Worm (Caenorhabditis elegans) whole organism, L4 larva: ENCODE measurements around the gene T27E7.9.

Experiments used
- Y75B8A.6 ChIP-seq: fragments of 200-800 bp; sonication (Bioruptor generic); IDR thresholded peaks from 2 replicates; pipeline ENCODE4 v1.3.6; 2022; ENCODE audit warnings: missing genetic modification reagents, missing genetic modification characterization, missing compliant biosample characterization
- ceh-82 ChIP-seq: sonication (generic microtip); optimal IDR thresholded peaks from 2 replicates; lab custom pipeline; 2017; ENCODE audit warnings: missing biosample characterization, missing genetic modification characterization
- dve-1 ChIP-seq: sonication (generic microtip); optimal IDR thresholded peaks from 2 replicates; lab custom pipeline; 2017; ENCODE audit warnings: antibody characterized with exemption, mild to moderate bottlenecking, missing genetic modification characterization, missing compliant biosample characterization; ENCODE audit not compliant: insufficient read depth
- fkh-10 ChIP-seq: fragments of 150-350 bp; optimal IDR thresholded peaks from 2 replicates; lab custom pipeline; 2014; ENCODE audit warnings: missing biosample characterization, missing genetic modification reagents, missing genetic modification characterization
- gei-8 ChIP-seq: fragments of 200-800 bp; sonication (Bioruptor generic); optimal IDR thresholded peaks from 2 replicates; lab custom pipeline; 2018; ENCODE audit warnings: mild to moderate bottlenecking, missing genetic modification characterization, missing compliant biosample characterization
- nhr-6 ChIP-seq: fragments of 150-350 bp; optimal IDR thresholded peaks from 2 replicates; lab custom pipeline; 2014; ENCODE audit warnings: missing biosample characterization, missing genetic modification characterization
- snpc-4 ChIP-seq: fragments of 150-350 bp; optimal IDR thresholded peaks from 2 replicates; lab custom pipeline; 2014; ENCODE audit warnings: missing biosample characterization, missing genetic modification characterization
- unc-62 ChIP-seq, 3 experiments: fragments of 150-350 bp in 1 of 3; sonication (generic microtip); optimal IDR thresholded peaks in 2 of 3; peaks in 1 of 3; 1 replicate in 1 of 3; 2 replicates in 2 of 3; lab custom pipeline; 2014 to 2017; ENCODE audit warnings: missing biosample characterization in 3 of 3, missing genetic modification characterization in 3 of 3, missing genetic modification reagents in 3 of 3, missing genotype in 1 of 3
- ztf-7 ChIP-seq: fragments of 150-350 bp; optimal IDR thresholded peaks from 2 replicates; lab custom pipeline; 2014; ENCODE audit warnings: missing biosample characterization, missing genetic modification characterization

DNA sequence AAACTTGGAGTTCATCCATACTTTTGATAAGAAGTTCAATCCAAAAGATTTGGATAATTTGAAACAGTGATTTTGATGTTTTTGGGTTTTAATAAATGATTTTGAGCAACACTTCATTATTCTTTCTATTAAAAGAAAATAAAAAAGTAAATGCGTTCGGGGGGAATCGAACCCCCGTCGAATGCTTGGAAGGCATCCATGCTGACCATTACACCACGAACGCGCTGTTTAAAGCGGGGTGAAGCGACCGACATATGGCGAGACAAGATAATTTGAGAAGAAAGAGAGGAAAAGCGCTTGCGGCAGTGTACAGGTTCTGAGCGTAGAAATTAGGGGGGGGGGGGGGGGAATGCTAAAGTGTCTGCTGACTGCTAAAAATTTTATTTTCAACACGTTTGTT is 27.3 kb upstream of the T27E7.9 start:
- TF ChIP-seq unc-62 (GFP tag; optimal IDR thresholded peaks at IDR 0.05 in 1 of 2; lab: Kevin White, UChicago) (no peak), unc-62 (tag; optimal IDR thresholded peaks at IDR 0.05; lab: Kevin White, UChicago) (no peak), nhr-6 (peak; percentile 1), ceh-82 (no peak), fkh-10 (GFP tag; lab: Kevin White, UChicago) (no peak), Y75B8A.6 (GFP tag; lab: Robert Waterston, UW) (peak; percentile 78; the same call in 1 of the 2 replicates), snpc-4 (tag; lab: Kevin White, UChicago) (peak; percentile 59), gei-8 (peak; percentile 28), dve-1 (tag; lab: Kevin White, UChicago) (peak; percentile 64), ztf-7 (tag; lab: Kevin White, UChicago) (peak; percentile 79)
